Fruit fly (Drosophila melanogaster) whole organism, embryonic: Measurements from ENCODE around the gene CG3165.

Experiments used
- Atf-2 ChIP-seq: fragments of 200-800 bp; sonication (Bioruptor generic); optimal IDR thresholded peaks from 2 replicates; lab custom pipeline; 2016; ENCODE audit warnings: missing biosample characterization, missing genetic modification characterization
- B-H2 ChIP-seq: fragments of 200-800 bp; sonication (Bioruptor generic); optimal IDR thresholded peaks from 2 replicates; lab custom pipeline; 2018; ENCODE audit warnings: missing biosample characterization, mild to moderate bottlenecking, missing genetic modification characterization
- BtbVII ChIP-seq: fragments of 200-800 bp; sonication (Bioruptor generic); optimal IDR thresholded peaks from 3 replicates; lab custom pipeline; 2017; ENCODE audit warnings: missing biosample characterization, mild to moderate bottlenecking, missing genetic modification characterization
- CG10366 ChIP-seq: fragments of 200-800 bp; sonication (Bioruptor generic); IDR thresholded peaks from 2 replicates; pipeline ENCODE4 v1.3.6; 2022; ENCODE audit warnings: missing biosample characterization, missing genetic modification characterization
- CG10431 ChIP-seq: fragments of 200-800 bp; sonication (Bioruptor generic); optimal IDR thresholded peaks from 3 replicates; lab custom pipeline; 2018; ENCODE audit warnings: missing biosample characterization, mild to moderate bottlenecking, missing genetic modification characterization
- CG10565 ChIP-seq: fragments of 200-800 bp; sonication (Bioruptor generic); optimal IDR thresholded peaks from 3 replicates; lab custom pipeline; 2016; ENCODE audit warnings: missing biosample characterization, mild to moderate bottlenecking, missing genetic modification characterization
- CG10979 ChIP-seq: fragments of 200-800 bp; sonication (Bioruptor generic); optimal IDR thresholded peaks from 2 replicates; lab custom pipeline; 2018; ENCODE audit warnings: missing biosample characterization, mild to moderate bottlenecking, missing genetic modification characterization, moderate library complexity
- CG11085 ChIP-seq: fragments of 200-800 bp; sonication (Bioruptor generic); IDR thresholded peaks from 2 replicates; pipeline ENCODE4 v1.3.6; 2022; ENCODE audit warnings: missing biosample characterization, missing genetic modification characterization
- CG11456 ChIP-seq: fragments of 200-800 bp; sonication (Bioruptor generic); IDR thresholded peaks from 3 replicates; pipeline ENCODE4 v1.3.6; 2022; ENCODE audit warnings: missing biosample characterization, missing genetic modification characterization
- CG11504 ChIP-seq: fragments of 200-800 bp; sonication (Bioruptor generic); optimal IDR thresholded peaks from 3 replicates; lab custom pipeline; 2019; ENCODE audit warnings: missing biosample characterization, mild to moderate bottlenecking, missing genetic modification characterization, moderate library complexity
- CG15011 ChIP-seq: fragments of 200-800 bp; sonication (Bioruptor generic); optimal IDR thresholded peaks from 3 replicates; lab custom pipeline; 2018; ENCODE audit warnings: missing biosample characterization, mild to moderate bottlenecking, missing genetic modification characterization
- CG1602 ChIP-seq: fragments of 200-800 bp; sonication (Bioruptor generic); optimal IDR thresholded peaks from 3 replicates; lab custom pipeline; 2016; ENCODE audit warnings: missing biosample characterization, missing genetic modification characterization
- CG18764 ChIP-seq: fragments of 200-800 bp; sonication (Bioruptor generic); optimal IDR thresholded peaks from 3 replicates; lab custom pipeline; 2016; ENCODE audit warnings: missing biosample characterization, missing genetic modification characterization
- CG2199 ChIP-seq: fragments of 200-800 bp; sonication (Bioruptor generic); IDR thresholded peaks from 3 replicates; pipeline ENCODE4 v1.3.6; 2022; ENCODE audit warnings: missing biosample characterization, missing genetic modification characterization
- CG31388 ChIP-seq: fragments of 200-800 bp; sonication (Bioruptor generic); optimal IDR thresholded peaks from 2 replicates; lab custom pipeline; 2016; ENCODE audit warnings: missing biosample characterization, missing genetic modification characterization
- CG4730 ChIP-seq: fragments of 200-800 bp; sonication (Bioruptor generic); IDR thresholded peaks from 2 replicates; pipeline ENCODE4 v1.3.6; 2022; ENCODE audit warnings: missing biosample characterization, missing genetic modification characterization
- CG6854 ChIP-seq: fragments of 200-800 bp; sonication (Bioruptor generic); optimal IDR thresholded peaks from 3 replicates; lab custom pipeline; 2017; ENCODE audit warnings: missing biosample characterization, mild to moderate bottlenecking, missing genetic modification characterization
- CG7786 ChIP-seq: fragments of 200-800 bp; sonication (Bioruptor generic); optimal IDR thresholded peaks from 2 replicates; lab custom pipeline; 2016; ENCODE audit warnings: missing biosample characterization, missing genetic modification characterization
- CG7928 ChIP-seq: fragments of 200-800 bp; sonication (Bioruptor generic); optimal IDR thresholded peaks from 2 replicates; lab custom pipeline; 2017; ENCODE audit warnings: missing biosample characterization, mild to moderate bottlenecking, missing genetic modification characterization
- CG8924 ChIP-seq: fragments of 200-800 bp; optimal IDR thresholded peaks from 3 replicates; lab custom pipeline; 2019; ENCODE audit warnings: missing biosample characterization, mild to moderate bottlenecking, missing genetic modification characterization, moderate library complexity
- CG9817 ChIP-seq: fragments of 200-800 bp; sonication (Bioruptor generic); optimal IDR thresholded peaks from 2 replicates; lab custom pipeline; 2018; ENCODE audit warnings: missing biosample characterization, mild to moderate bottlenecking, missing genetic modification characterization, moderate library complexity
- Dip3 ChIP-seq: fragments of 200-800 bp; sonication (Bioruptor generic); optimal IDR thresholded peaks from 3 replicates; lab custom pipeline; 2016; ENCODE audit warnings: missing biosample characterization, missing genetic modification characterization
- Dll ChIP-seq: fragments of 200-800 bp; sonication (Bioruptor generic); IDR thresholded peaks from 4 replicates; pipeline ENCODE4 v1.3.6; 2022; ENCODE audit warnings: missing biosample characterization, missing genetic modification characterization; ENCODE audit not compliant: partially characterized antibody
- Eip74EF ChIP-seq, 2 experiments: fragments of 200-800 bp in 1 of 2; fragments of >200 bp in 1 of 2; sonication (Bioruptor generic) in 1 of 2; optimal IDR thresholded peaks; 2 replicates each; lab custom pipeline; 2017 to 2019; ENCODE audit warnings: missing biosample characterization in 2 of 2, missing genetic modification characterization in 2 of 2, mild to moderate bottlenecking in 1 of 2, moderate library complexity in 1 of 2
- Fer3 ChIP-seq: fragments of 200-800 bp; sonication (Bioruptor generic); optimal IDR thresholded peaks from 2 replicates; lab custom pipeline; 2018; ENCODE audit warnings: missing biosample characterization, mild to moderate bottlenecking, missing genetic modification characterization, moderate library complexity
- Hand ChIP-seq: fragments of 200-800 bp; sonication (Bioruptor generic); optimal IDR thresholded peaks from 2 replicates; lab custom pipeline; 2017; ENCODE audit warnings: mild to moderate bottlenecking, missing biosample characterization, missing genetic modification reagents, missing genetic modification characterization
- Hr78 ChIP-seq, 2 experiments: fragments of 200-800 bp in 1 of 2; fragments of >200 bp in 1 of 2; sonication (Bioruptor generic) in 1 of 2; optimal IDR thresholded peaks; 2 replicates each; lab custom pipeline; 2017 to 2019; ENCODE audit warnings: missing biosample characterization in 2 of 2, missing genetic modification characterization in 2 of 2, mild to moderate bottlenecking in 1 of 2, moderate library complexity in 1 of 2
- Myb ChIP-seq: fragments of 200-800 bp; sonication (Bioruptor generic); optimal IDR thresholded peaks from 2 replicates; lab custom pipeline; 2016; ENCODE audit warnings: missing biosample characterization, missing genetic modification characterization
- Nf-YC ChIP-seq: fragments of 200-800 bp; optimal IDR thresholded peaks from 3 replicates; lab custom pipeline; 2019; ENCODE audit warnings: missing biosample characterization, mild to moderate bottlenecking, missing genetic modification characterization, moderate library complexity
- Oaz ChIP-seq: fragments of 200-800 bp; sonication (Bioruptor generic); IDR thresholded peaks from 2 replicates; pipeline ENCODE4 v1.3.6; 2022; ENCODE audit warnings: missing biosample characterization, missing genetic modification characterization
- Ravus ChIP-seq: fragments of 200-800 bp; sonication (Bioruptor generic); IDR thresholded peaks from 2 replicates; pipeline ENCODE4 v1.3.6; 2022; ENCODE audit warnings: missing biosample characterization, missing genetic modification characterization
- Sry-β ChIP-seq: fragments of 200-800 bp; sonication (Bioruptor generic); optimal IDR thresholded peaks from 2 replicates; lab custom pipeline; 2018; ENCODE audit warnings: missing biosample characterization, mild to moderate bottlenecking, missing genetic modification characterization, moderate library complexity
- TFAM ChIP-seq: fragments of 200-800 bp; sonication (Bioruptor generic); optimal IDR thresholded peaks from 2 replicates; lab custom pipeline; 2017; ENCODE audit warnings: missing biosample characterization, missing genetic modification characterization, inconsistent platforms
- Xrp1 ChIP-seq: fragments of 200-800 bp; sonication (Bioruptor generic); IDR thresholded peaks from 2 replicates; pipeline ENCODE4 v1.3.6; 2022; ENCODE audit warnings: missing biosample characterization, missing genetic modification characterization
- az2 ChIP-seq: fragments of 200-800 bp; sonication (Bioruptor generic); optimal IDR thresholded peaks from 3 replicates; lab custom pipeline; 2016; ENCODE audit warnings: missing biosample characterization, missing genetic modification characterization
- btn ChIP-seq: fragments of 200-800 bp; sonication (Bioruptor generic); optimal IDR thresholded peaks from 2 replicates; lab custom pipeline; 2016; ENCODE audit warnings: missing biosample characterization, missing genetic modification characterization
- ci ChIP-seq: fragments of 200-800 bp; sonication (Bioruptor generic); IDR thresholded peaks from 3 replicates; pipeline ENCODE4 v1.3.6; 2022; ENCODE audit warnings: missing biosample characterization, missing genetic modification characterization
- danr ChIP-seq: fragments of 200-800 bp; sonication (Bioruptor generic); IDR thresholded peaks from 2 replicates; pipeline ENCODE4 v1.3.6; 2022; ENCODE audit warnings: missing biosample characterization, missing genetic modification characterization
- dm ChIP-seq: fragments of 200-800 bp; sonication (Bioruptor generic); optimal IDR thresholded peaks from 3 replicates; lab custom pipeline; 2016; ENCODE audit warnings: missing biosample characterization, missing genetic modification characterization
- gem ChIP-seq: fragments of 200-800 bp; sonication (Bioruptor generic); optimal IDR thresholded peaks from 2 replicates; lab custom pipeline; 2019; ENCODE audit warnings: missing biosample characterization, mild to moderate bottlenecking, missing genetic modification characterization, moderate library complexity
- gfzf ChIP-seq: fragments of 200-800 bp; sonication (Bioruptor generic); optimal IDR thresholded peaks from 2 replicates; lab custom pipeline; 2016; ENCODE audit warnings: missing biosample characterization, mild to moderate bottlenecking, missing genetic modification characterization, moderate library complexity
- gro ChIP-seq: fragments of 200-800 bp; sonication (Bioruptor generic); optimal IDR thresholded peaks from 2 replicates; lab custom pipeline; 2016; ENCODE audit warnings: missing biosample characterization, missing genetic modification characterization
- psq ChIP-seq: fragments of 200-800 bp; sonication (Bioruptor generic); optimal IDR thresholded peaks from 2 replicates; lab custom pipeline; 2017; ENCODE audit warnings: missing biosample characterization, missing genetic modification characterization
- repo ChIP-seq: fragments of 200-800 bp; sonication (Bioruptor generic); optimal IDR thresholded peaks from 2 replicates; lab custom pipeline; 2016; ENCODE audit warnings: missing biosample characterization, missing genetic modification characterization
- run ChIP-seq: fragments of 200-800 bp; sonication (Bioruptor generic); optimal IDR thresholded peaks from 3 replicates; lab custom pipeline; 2018; ENCODE audit warnings: missing biosample characterization, mild to moderate bottlenecking, missing genetic modification characterization
- slbo ChIP-seq: fragments of 200-800 bp; sonication (Bioruptor generic); IDR thresholded peaks from 2 replicates; pipeline ENCODE4 v1.3.6; 2022; ENCODE audit warnings: missing biosample characterization, missing genetic modification characterization
- trem ChIP-seq: fragments of 200-800 bp; optimal IDR thresholded peaks from 3 replicates; lab custom pipeline; 2019; ENCODE audit warnings: missing biosample characterization, mild to moderate bottlenecking, missing genetic modification characterization, moderate library complexity
- vvl ChIP-seq: fragments of 200-800 bp; sonication (Bioruptor generic); IDR thresholded peaks from 2 replicates; pipeline ENCODE4 v1.3.6; 2022; ENCODE audit warnings: missing biosample characterization, missing genetic modification characterization
- wdn ChIP-seq: fragments of 200-800 bp; sonication (Bioruptor generic); IDR thresholded peaks from 2 replicates; pipeline ENCODE4 v1.3.6; 2022; ENCODE audit warnings: missing biosample characterization, missing genetic modification characterization
- wor ChIP-seq: fragments of 200-800 bp; sonication (Bioruptor generic); IDR thresholded peaks from 2 replicates; pipeline ENCODE4 v1.3.6; 2022; ENCODE audit warnings: missing biosample characterization, missing genetic modification characterization

CG3165 gene

dm6 chr2L:2987681-2988381 is 10.9 kb downstream of the CG3165 start, which contains the start of the genes Chd1 and Bem46 (continued):
- TF ChIP-seq CG8924 (tag; lab: Kevin White, UChicago) (peak; percentile 88), CG31388 (peak; percentile 11), CG1602 (peak; percentile 88), repo (GFP tag; lab: Kevin White, UChicago) (no peak), slbo (GFP tag; lab: Robert Waterston, UW) (peak; percentile 93), wor (GFP tag; lab: Robert Waterston, UW) (peak; percentile 71), Fer3 (peak; percentile 86), btn (GFP tag; lab: Kevin White, UChicago) (no peak), CG11456 (GFP tag; lab: Robert Waterston, UW) (peak; percentile 83), CG11085 (GFP tag; lab: Robert Waterston, UW) (peak; percentile 57; the same call in 1 of the 2 replicates), Sry-β (GFP tag; lab: Kevin White, UChicago) (peak; percentile 96), gro (GFP tag; lab: Kevin White, UChicago) (peak; percentile 27), wdn (GFP tag; lab: Robert Waterston, UW) (peak; percentile 66), gfzf (GFP tag; lab: Kevin White, UChicago) (peak; percentile 38), Nf-YC (peak; percentile 83), CG10366 (GFP tag; lab: Robert Waterston, UW) (peak; percentile 78), CG15011 (GFP tag; lab: Kevin White, UChicago) (no peak), Oaz (GFP tag; lab: Robert Waterston, UW) (peak; percentile 67), CG6854 (GFP tag; lab: Kevin White, UChicago) (no peak), vvl (GFP tag; lab: Robert Waterston, UW) (peak; percentile 84), Xrp1 (GFP tag; lab: Robert Waterston, UW) (peak; percentile 81), Myb (GFP tag; lab: Kevin White, UChicago) (peak; percentile 35), TFAM (GFP tag; lab: Kevin White, UChicago) (no peak), Dip3 (GFP tag; lab: Kevin White, UChicago) (peak; percentile 74), CG2199 (GFP tag; lab: Robert Waterston, UW) (no peak), run (tag; lab: Kevin White, UChicago) (peak; percentile 26), CG10431 (GFP tag; lab: Kevin White, UChicago) (peak; percentile 70), Hand (GFP tag; lab: Kevin White, UChicago) (peak; percentile 61), CG9817 (tag; lab: Kevin White, UChicago) (peak; percentile 89), CG10979 (tag; lab: Kevin White, UChicago) (peak; percentile 77), psq (GFP tag; lab: Kevin White, UChicago) (peak; percentile 61), B-H2 (GFP tag; lab: Kevin White, UChicago) (peak; percentile 89), CG7786 (GFP tag; lab: Kevin White, UChicago) (peak; percentile 76), Eip74EF (GFP tag; optimal IDR thresholded peaks at IDR 0.05; lab: Kevin White, UChicago) (no peak), CG11504 (tag; lab: Kevin White, UChicago) (no peak), trem (tag; lab: Kevin White, UChicago) (peak; percentile 83), dm (GFP tag; lab: Kevin White, UChicago) (peak; percentile 58), BtbVII (peak; percentile 36), gem (tag; lab: Kevin White, UChicago) (peak; percentile 94), CG10565 (GFP tag; lab: Kevin White, UChicago) (peak; percentile 19), az2 (peak; percentile 88), Hr78 (GFP tag; optimal IDR thresholded peaks at IDR 0.05; lab: Kevin White, UChicago) (no peak), CG4730 (GFP tag; lab: Robert Waterston, UW) (peak; percentile 86), danr (GFP tag; lab: Robert Waterston, UW) (peak; percentile 74; the same call in 1 of the 2 replicates), ci (GFP tag; lab: Robert Waterston, UW) (peak; percentile 84), CG18764 (GFP tag; lab: Kevin White, UChicago) (peak; percentile 75), Ravus (GFP tag; lab: Robert Waterston, UW) (peak; percentile 25), Dll (GFP tag; lab: Robert Waterston, UW) (0 out of 4 replicates have a peak, but pooled peaks have one; percentile 58), CG7928 (GFP tag; lab: Kevin White, UChicago) (peak; percentile 38), Atf-2 (GFP tag; lab: Kevin White, UChicago) (peak; percentile 57)
